Worm (Caenorhabditis elegans) whole organism, mixed stage, embryonic: Measurements from ENCODE around the gene fbxa-127.
A peak's percentile ranks its signal among the peaks of the same experiment; 100 is the strongest.

Experiments used
- M03D4.4 ChIP-seq: sonication (generic microtip); optimal IDR thresholded peaks from 2 replicates; lab custom pipeline; 2017; ENCODE audit warnings: mild to moderate bottlenecking, missing genetic modification characterization, missing compliant biosample characterization
- bed-3 ChIP-seq: fragments of 200-800 bp; sonication (Bioruptor generic); optimal IDR thresholded peaks from 3 replicates; lab custom pipeline; 2018; ENCODE audit warnings: mild to moderate bottlenecking, missing genetic modification characterization, moderate library complexity, missing compliant biosample characterization
- blmp-1 ChIP-seq: fragments of 150-350 bp; optimal IDR thresholded peaks from 2 replicates; lab custom pipeline; 2014; ENCODE audit warnings: missing biosample characterization, missing genetic modification characterization
- ceh-39 ChIP-seq: fragments of 150-350 bp; optimal IDR thresholded peaks from 2 replicates; lab custom pipeline; 2014; ENCODE audit warnings: missing biosample characterization, missing genetic modification characterization
- ceh-43 ChIP-seq: fragments of 200-800 bp; sonication (Bioruptor generic); optimal IDR thresholded peaks from 2 replicates; lab custom pipeline; 2018; ENCODE audit warnings: mild to moderate bottlenecking, missing genetic modification characterization, moderate library complexity, missing compliant biosample characterization
- ceh-83 ChIP-seq: fragments of 200-800 bp; sonication (Bioruptor generic); optimal IDR thresholded peaks from 2 replicates; lab custom pipeline; 2018; ENCODE audit warnings: mild to moderate bottlenecking, missing genetic modification characterization, missing compliant biosample characterization
- ces-1 ChIP-seq: fragments of 150-350 bp; optimal IDR thresholded peaks from 2 replicates; lab custom pipeline; 2014; ENCODE audit warnings: missing biosample characterization, missing genetic modification reagents, missing genetic modification characterization
- cnd-1 ChIP-seq: fragments of 200-800 bp; sonication (Bioruptor generic); optimal IDR thresholded peaks from 2 replicates; lab custom pipeline; 2018; ENCODE audit warnings: mild to moderate bottlenecking, missing genetic modification characterization, missing compliant biosample characterization
- drap-1 ChIP-seq: fragments of 200-800 bp; sonication (Bioruptor generic); optimal IDR thresholded peaks from 3 replicates; lab custom pipeline; 2018; ENCODE audit warnings: mild to moderate bottlenecking, missing genetic modification characterization, missing compliant biosample characterization
- elt-1 ChIP-seq: sonication (generic microtip); optimal IDR thresholded peaks from 2 replicates; lab custom pipeline; 2017; ENCODE audit warnings: missing genetic modification characterization, mild to moderate bottlenecking, missing compliant biosample characterization, antibody characterized with exemption, moderate library complexity, borderline replicate concordance; ENCODE audit not compliant: insufficient read depth
- flh-1 ChIP-seq: fragments of 200-800 bp; sonication (Bioruptor generic); optimal IDR thresholded peaks from 2 replicates; lab custom pipeline; 2018; ENCODE audit warnings: mild to moderate bottlenecking, missing genetic modification characterization, moderate library complexity, missing compliant biosample characterization
- ham-2 ChIP-seq: fragments of 200-800 bp; sonication (Bioruptor generic); optimal IDR thresholded peaks from 2 replicates; lab custom pipeline; 2018; ENCODE audit warnings: mild to moderate bottlenecking, missing genetic modification characterization, missing compliant biosample characterization
- hlh-1 ChIP-seq: fragments of 150-350 bp; optimal IDR thresholded peaks from 2 replicates; lab custom pipeline; 2014; ENCODE audit warnings: missing biosample characterization, missing genetic modification reagents, missing genetic modification characterization
- lin-13 ChIP-seq: fragments of 150-350 bp; optimal IDR thresholded peaks from 2 replicates; lab custom pipeline; 2014; ENCODE audit warnings: missing biosample characterization, missing genetic modification characterization
- lin-32 ChIP-seq: fragments of 200-800 bp; sonication (Bioruptor generic); optimal IDR thresholded peaks from 2 replicates; lab custom pipeline; 2018; ENCODE audit warnings: mild to moderate bottlenecking, missing genetic modification characterization, missing compliant biosample characterization
- lsy-2 ChIP-seq: fragments of 150-350 bp; optimal IDR thresholded peaks from 2 replicates; lab custom pipeline; 2014; ENCODE audit warnings: missing biosample characterization, missing genetic modification characterization
- mab-5 ChIP-seq: fragments of 150-350 bp; optimal IDR thresholded peaks from 2 replicates; lab custom pipeline; 2014; ENCODE audit warnings: missing biosample characterization, missing genetic modification characterization
- mep-1 ChIP-seq: fragments of 150-350 bp; optimal IDR thresholded peaks from 2 replicates; lab custom pipeline; 2017; ENCODE audit warnings: missing biosample characterization, missing genetic modification reagents, missing genetic modification characterization, inconsistent platforms
- mls-2 ChIP-seq: sonication (generic microtip); optimal IDR thresholded peaks from 2 replicates; lab custom pipeline; 2016; ENCODE audit warnings: mild to moderate bottlenecking, missing genetic modification characterization, moderate library complexity, missing compliant biosample characterization
- nhr-12 ChIP-seq: fragments of 150-350 bp; optimal IDR thresholded peaks from 2 replicates; lab custom pipeline; 2014; ENCODE audit warnings: missing biosample characterization, missing genetic modification characterization
- nhr-2 ChIP-seq: fragments of 150-350 bp; optimal IDR thresholded peaks from 2 replicates; lab custom pipeline; 2014; ENCODE audit warnings: missing biosample characterization, missing genetic modification characterization
- nhr-237 ChIP-seq: fragments of 150-350 bp; optimal IDR thresholded peaks from 2 replicates; lab custom pipeline; 2014; ENCODE audit warnings: missing biosample characterization, missing genetic modification characterization
- nhr-28 ChIP-seq: fragments of 150-350 bp; optimal IDR thresholded peaks from 2 replicates; lab custom pipeline; 2014; ENCODE audit warnings: missing biosample characterization, missing genetic modification characterization
- pha-4 ChIP-seq: fragments of 150-350 bp; optimal IDR thresholded peaks from 2 replicates; lab custom pipeline; 2018; ENCODE audit warnings: missing biosample characterization, missing genetic modification reagents, missing genetic modification characterization
- sem-2 ChIP-seq: fragments of 200-800 bp; sonication (Bioruptor generic); optimal IDR thresholded peaks from 2 replicates; lab custom pipeline; 2018; ENCODE audit warnings: mild to moderate bottlenecking, missing genetic modification characterization, missing compliant biosample characterization
- sptf-1 ChIP-seq: sonication (generic microtip); optimal IDR thresholded peaks from 2 replicates; lab custom pipeline; 2017; ENCODE audit warnings: mild to moderate bottlenecking, missing genetic modification characterization, moderate library complexity, missing compliant biosample characterization
- tbx-8 ChIP-seq: fragments of 200-800 bp; sonication (Bioruptor generic); optimal IDR thresholded peaks from 2 replicates; lab custom pipeline; 2018; ENCODE audit warnings: mild to moderate bottlenecking, missing genetic modification characterization, moderate library complexity, missing compliant biosample characterization
- unc-120 ChIP-seq: sonication (generic microtip); optimal IDR thresholded peaks from 2 replicates; lab custom pipeline; 2017; ENCODE audit warnings: missing genetic modification characterization, missing compliant biosample characterization; ENCODE audit not compliant: poor library complexity, severe bottlenecking
- unc-39 ChIP-seq: fragments of 150-350 bp; optimal IDR thresholded peaks from 2 replicates; lab custom pipeline; 2014; ENCODE audit warnings: missing biosample characterization, missing genetic modification characterization
- zip-8 ChIP-seq: fragments of 150-350 bp; optimal IDR thresholded peaks from 2 replicates; lab custom pipeline; 2014; ENCODE audit warnings: missing biosample characterization, missing genetic modification characterization
- ztf-11 ChIP-seq: fragments of 150-350 bp; optimal IDR thresholded peaks from 2 replicates; lab custom pipeline; 2014; ENCODE audit warnings: missing biosample characterization, missing genetic modification characterization

fbxa-127 gene

DNA sequence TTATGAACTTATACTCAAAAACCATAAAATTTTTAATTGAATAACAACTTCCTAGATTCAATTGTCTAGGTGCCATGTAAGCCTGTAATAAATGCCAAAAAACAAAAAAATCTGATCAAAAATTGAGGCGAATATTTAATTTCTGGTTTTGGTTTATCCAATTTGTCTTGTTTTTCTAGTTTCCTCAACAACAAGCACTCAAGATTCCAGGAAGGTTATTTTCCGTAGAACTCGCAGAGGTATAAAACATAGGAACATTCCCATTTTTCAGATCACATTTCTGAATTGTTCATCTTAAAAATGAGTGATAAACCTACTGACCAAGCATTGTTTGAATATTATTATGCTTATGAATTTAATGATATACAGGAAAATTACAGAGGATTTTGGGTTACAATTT is 31.4 kb upstream of the fbxa-127 start, which contains the start of gene srw-41:
TSS of gene srw-41 (plus strand) at position 301 of the 400 bp plus-strand sequence.
- TF ChIP-seq nhr-2 (tag; lab: Kevin White, UChicago) (no peak), mep-1 (tag; lab: Kevin White, UChicago) (no peak), flh-1 (GFP tag; lab: Kevin White, UChicago) (no peak), M03D4.4 (tag; lab: Kevin White, UChicago) (no peak), lin-13 (no peak), hlh-1 (tag; lab: Kevin White, UChicago) (no peak), cnd-1 (tag; lab: Kevin White, UChicago) (no peak), sptf-1 (no peak), nhr-237 (tag; lab: Kevin White, UChicago) (no peak), nhr-28 (no peak), unc-39 (tag; lab: Kevin White, UChicago) (no peak), blmp-1 (tag; lab: Kevin White, UChicago) (no peak), ceh-83 (no peak), pha-4 (tag; lab: Kevin White, UChicago) (no peak), ces-1 (GFP tag; lab: Kevin White, UChicago) (no peak), nhr-12 (tag; lab: Kevin White, UChicago) (no peak), lin-32 (GFP tag; lab: Kevin White, UChicago) (no peak)

DNA sequence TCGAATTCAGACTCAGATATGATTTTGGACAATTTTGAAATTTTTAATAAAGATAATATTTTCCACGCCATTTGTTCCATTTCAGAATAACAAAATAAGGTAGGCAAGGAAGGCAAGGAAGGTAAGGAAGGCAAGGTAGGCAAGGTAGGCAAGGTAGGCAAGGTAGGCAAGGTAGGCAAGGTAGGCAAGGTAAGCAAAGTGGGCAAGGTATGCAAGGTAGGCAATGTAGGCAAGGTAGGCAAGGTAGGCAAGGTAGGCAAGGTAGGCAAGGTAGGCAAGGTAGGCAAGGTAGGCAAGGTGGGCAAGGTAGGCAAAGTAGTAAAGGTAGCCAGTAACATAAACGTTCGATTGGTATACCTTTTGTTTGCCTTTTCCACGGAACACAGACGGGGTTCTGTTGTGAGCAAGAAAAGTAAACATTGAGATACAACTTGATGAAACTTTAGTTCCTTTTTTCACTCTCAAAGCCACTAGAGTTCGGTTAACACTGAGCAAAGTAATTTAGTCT is 28.7 kb upstream of the fbxa-127 start, which contains the start of gene Y70C5C.1:
TSS of gene Y70C5C.1 (plus strand) at position 458 of the 508 bp plus-strand sequence.
- TF ChIP-seq lsy-2 (tag; lab: Kevin White, UChicago) (no peak), ceh-43 (GFP tag; lab: Kevin White, UChicago) (peak; percentile 10), flh-1 (GFP tag; lab: Kevin White, UChicago) (peak; percentile 12), sem-2 (GFP tag; lab: Kevin White, UChicago) (peak; percentile 1), mab-5 (no peak), ceh-83 (peak; percentile 14), cnd-1 (tag; lab: Kevin White, UChicago) (peak; percentile 32), lin-32 (GFP tag; lab: Kevin White, UChicago) (peak; percentile 16), nhr-237 (tag; lab: Kevin White, UChicago) (no peak), nhr-2 (tag; lab: Kevin White, UChicago) (no peak), nhr-28 (no peak), bed-3 (peak; percentile 49), ces-1 (GFP tag; lab: Kevin White, UChicago) (no peak), zip-8 (tag; lab: Kevin White, UChicago) (no peak), ceh-39 (no peak), sptf-1 (peak; percentile 79), blmp-1 (tag; lab: Kevin White, UChicago) (no peak), M03D4.4 (tag; lab: Kevin White, UChicago) (peak; percentile 32), mls-2 (tag; lab: Kevin White, UChicago) (peak; percentile 80), drap-1 (GFP tag; lab: Kevin White, UChicago) (peak; percentile 51), unc-120 (tag; lab: Kevin White, UChicago) (no peak)

ce11 chrV:16706549-16706948 is 22.0 kb upstream of the fbxa-127 start, which contains the start of gene clec-9:
Gene clec-9, minus strand, starts transcription at chrV:16706649.
- TF ChIP-seq tbx-8 (GFP tag; lab: Kevin White, UChicago) (no peak), mab-5 (no peak), M03D4.4 (tag; lab: Kevin White, UChicago) (no peak), sptf-1 (no peak), hlh-1 (tag; lab: Kevin White, UChicago) (no peak), ceh-43 (GFP tag; lab: Kevin White, UChicago) (no peak), drap-1 (GFP tag; lab: Kevin White, UChicago) (no peak), nhr-12 (tag; lab: Kevin White, UChicago) (no peak), mep-1 (tag; lab: Kevin White, UChicago) (no peak), cnd-1 (tag; lab: Kevin White, UChicago) (no peak), elt-1 (tag; lab: Kevin White, UChicago) (no peak)

DNA sequence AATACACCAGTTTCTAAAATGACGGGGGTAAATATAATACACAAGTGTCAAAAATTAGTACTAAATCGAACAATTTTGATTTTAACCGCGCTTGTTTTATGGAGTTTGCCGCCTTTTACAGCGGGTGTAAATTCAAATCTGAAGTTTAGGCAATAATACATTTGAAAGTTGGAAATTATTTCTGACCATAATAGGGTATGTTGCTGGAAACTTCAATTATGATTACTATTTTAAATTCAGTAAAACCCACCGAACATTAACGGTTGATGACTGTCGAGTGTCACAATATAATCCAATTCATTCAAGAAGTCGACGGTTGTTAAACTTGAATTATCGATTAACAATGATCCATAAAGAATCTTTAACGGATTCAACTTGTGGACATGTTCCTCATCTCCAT is 14.7 kb upstream of the fbxa-127 start:
- TF ChIP-seq ceh-83 (no peak), elt-1 (tag; lab: Kevin White, UChicago) (no peak), unc-39 (tag; lab: Kevin White, UChicago) (no peak), cnd-1 (tag; lab: Kevin White, UChicago) (no peak), nhr-2 (tag; lab: Kevin White, UChicago) (no peak), ztf-11 (tag; lab: Kevin White, UChicago) (no peak), mls-2 (tag; lab: Kevin White, UChicago) (no peak), bed-3 (no peak), ham-2 (no peak), nhr-237 (tag; lab: Kevin White, UChicago) (no peak)
